Fruit fly (Drosophila melanogaster): Measurements from ENCODE around the gene Grip71.

Gene Grip71

DNA sequence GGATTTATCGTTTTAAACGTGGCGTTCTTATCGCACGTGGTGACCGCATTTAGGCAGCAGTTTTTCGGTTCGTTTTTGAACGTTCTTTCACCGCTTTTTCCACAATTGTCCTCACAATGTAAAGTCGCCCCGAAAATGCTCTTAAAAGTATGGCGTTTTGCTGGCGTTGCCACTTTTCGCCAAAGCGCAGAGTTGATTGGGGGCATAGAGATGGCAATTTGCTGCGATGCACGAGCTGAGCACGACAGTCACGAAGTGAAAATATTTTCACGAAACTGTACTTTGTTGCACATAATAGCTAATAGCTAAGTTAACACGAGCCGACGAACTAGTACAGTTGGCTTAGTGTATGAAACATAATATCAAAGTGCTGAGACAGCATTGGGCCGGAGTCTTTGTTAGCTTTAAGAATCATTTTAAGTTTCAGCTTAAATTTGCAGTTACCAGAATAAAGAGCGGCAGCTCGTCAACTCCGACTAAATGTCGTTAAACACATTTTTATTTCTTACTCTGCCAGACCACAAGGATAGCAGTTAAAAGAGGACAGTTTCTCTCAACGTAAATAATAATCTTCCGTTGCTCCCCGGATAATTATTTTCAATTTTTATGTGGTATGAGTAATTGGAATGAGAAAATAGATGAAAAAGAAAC, 19.9 kb upstream of the Grip71 start, which contains the start of gene msl-1 (continued):
- peak; percentile 68 for TF ChIP-seq Dbx (GFP tag; IDR thresholded peaks at IDR 0.05)
- TF ChIP-seq cg (GFP tag; optimal IDR thresholded peaks at IDR 0.05), result no peak
- no peak for TF ChIP-seq bigmax (GFP tag; optimal IDR thresholded peaks at IDR 0.05)
- TF ChIP-seq Elba2 (GFP tag; optimal IDR thresholded peaks at IDR 0.05), result no peak
- peak; percentile 25; the same call in 1 of the 3 replicates for TF ChIP-seq dysf (GFP tag; IDR thresholded peaks at IDR 0.05)
- peak; percentile 88 for TF ChIP-seq trem (tag; optimal IDR thresholded peaks at IDR 0.05)
- TF ChIP-seq cad (GFP tag; optimal IDR thresholded peaks at IDR 0.05), result no peak
- TF ChIP-seq fd102C (GFP tag; optimal IDR thresholded peaks at IDR 0.05), result no peak
- TF ChIP-seq tap (tag; optimal IDR thresholded peaks at IDR 0.05), result no peak
- TF ChIP-seq onecut (GFP tag; IDR thresholded peaks at IDR 0.05), result peak; percentile 44; the same call in 1 of the 2 replicates
- TF ChIP-seq CG8924 (tag; optimal IDR thresholded peaks at IDR 0.05), result no peak
- no peak for TF ChIP-seq Meics (GFP tag; optimal IDR thresholded peaks at IDR 0.05)
- TF ChIP-seq CG3163 (GFP tag; optimal IDR thresholded peaks at IDR 0.05), result peak; percentile 42
- TF ChIP-seq Side (GFP tag; optimal IDR thresholded peaks at IDR 0.05), result peak; percentile 2
- peak; percentile 73 for TF ChIP-seq CG3847 (GFP tag; IDR thresholded peaks at IDR 0.05)
- peak; percentile 41 for TF ChIP-seq Hsf (GFP tag; optimal IDR thresholded peaks at IDR 0.05)
- no peak for TF ChIP-seq MTF-1 (GFP tag; optimal IDR thresholded peaks at IDR 0.05; ENCODE audit: borderline replicate concordance)
- peak; percentile 58 for TF ChIP-seq sug (tag; optimal IDR thresholded peaks at IDR 0.05)
- TF ChIP-seq CG33557 (GFP tag; optimal IDR thresholded peaks at IDR 0.05), result no peak
- TF ChIP-seq CG10209 (GFP tag; optimal IDR thresholded peaks at IDR 0.05), result no peak
- no peak for TF ChIP-seq Fer2 (tag; optimal IDR thresholded peaks at IDR 0.05)
- no peak for TF ChIP-seq hth (optimal IDR thresholded peaks at IDR 0.05)
- TF ChIP-seq Xrp1 (GFP tag; IDR thresholded peaks at IDR 0.05), result peak; percentile 10; the same call in 1 of the 2 replicates
- no peak for TF ChIP-seq Gsc (GFP tag; IDR thresholded peaks at IDR 0.05)
- TF ChIP-seq emc (GFP tag; optimal IDR thresholded peaks at IDR 0.05), result no peak
- TF ChIP-seq CG32532 (GFP tag; IDR thresholded peaks at IDR 0.05), result peak; percentile 60; the same call in 1 of the 2 replicates
- peak; percentile 70 for TF ChIP-seq NFAT (GFP tag; IDR thresholded peaks at IDR 0.05)
- TF ChIP-seq CG4617 (GFP tag; optimal IDR thresholded peaks at IDR 0.05; ENCODE audit: borderline replicate concordance), result peak; percentile 65
- no peak for TF ChIP-seq CG31441 (GFP tag; IDR thresholded peaks at IDR 0.05)
- TF ChIP-seq scrt (GFP tag; optimal IDR thresholded peaks at IDR 0.05), result no peak
- peak; percentile 49 for TF ChIP-seq NC2β (GFP tag; optimal IDR thresholded peaks at IDR 0.05)
- peak; percentile 92 for TF ChIP-seq Sry-δ (GFP tag; optimal IDR thresholded peaks at IDR 0.05)
- no peak for TF ChIP-seq CG31365 (tag; optimal IDR thresholded peaks at IDR 0.05)
- TF ChIP-seq CG11504 (tag; optimal IDR thresholded peaks at IDR 0.05), result no peak
- TF ChIP-seq CG4424 (GFP tag; optimal IDR thresholded peaks at IDR 0.05), result no peak
- TF ChIP-seq Mad (GFP tag; optimal IDR thresholded peaks at IDR 0.05), result no peak
- peak; percentile 54 for TF ChIP-seq CG12659 (GFP tag; optimal IDR thresholded peaks at IDR 0.05)
- TF ChIP-seq Hr3 (GFP tag; optimal IDR thresholded peaks at IDR 0.05), result peak; percentile 12
- TF ChIP-seq Oli (tag; optimal IDR thresholded peaks at IDR 0.05), result no peak
- TF ChIP-seq her (GFP tag; optimal IDR thresholded peaks at IDR 0.05), result no peak
- TF ChIP-seq CG15601 (tag; optimal IDR thresholded peaks at IDR 0.05), result no peak
- no peak for TF ChIP-seq lov (optimal IDR thresholded peaks at IDR 0.05)
- TF ChIP-seq lov (GFP tag; IDR thresholded peaks at IDR 0.05), result 0 out of 3 replicates have a peak, but pooled peaks have one; percentile 5
- no peak for TF ChIP-seq Rx (GFP tag; IDR thresholded peaks at IDR 0.05)
- TF ChIP-seq tup (GFP tag; optimal IDR thresholded peaks at IDR 0.05), result no peak
- no peak for TF ChIP-seq caup (GFP tag; optimal IDR thresholded peaks at IDR 0.05; ENCODE audit: severe bottlenecking)
- TF ChIP-seq ind (GFP tag; optimal IDR thresholded peaks at IDR 0.05), result peak; percentile 38
- peak; percentile 74; the same call in 2 of the 3 replicates for TF ChIP-seq CG34422 (GFP tag; IDR thresholded peaks at IDR 0.05)
- no peak for TF ChIP-seq E2f1 (GFP tag; IDR thresholded peaks at IDR 0.05)
- no peak for TF ChIP-seq CG4707 (GFP tag; optimal IDR thresholded peaks at IDR 0.05)
- peak; percentile 74 for TF ChIP-seq Sry-β (GFP tag; optimal IDR thresholded peaks at IDR 0.05)
